Worm (Caenorhabditis elegans): ENCODE results near the gene unc-82.

unc-82 gene

DNA sequence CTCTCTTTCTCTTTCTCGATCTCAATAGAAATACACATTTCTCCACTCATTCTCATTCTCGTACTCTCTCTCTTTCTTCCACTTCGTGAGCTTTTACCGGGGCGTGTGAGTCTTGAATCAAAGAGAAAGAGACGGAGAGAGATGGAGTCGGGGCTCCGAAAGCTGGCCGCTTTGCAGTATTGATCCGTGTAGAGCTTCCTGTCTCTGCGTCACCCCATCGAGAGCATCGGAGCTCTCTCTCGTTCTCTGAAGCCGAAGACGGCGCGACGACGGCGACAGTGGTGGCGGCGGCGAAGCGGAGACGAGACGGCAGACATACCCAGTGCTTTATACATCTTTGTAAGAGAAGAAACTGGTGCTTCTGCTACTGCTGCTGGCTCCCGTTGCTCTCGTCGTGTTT is 22.2 kb upstream of the unc-82 start (continued):
- TF ChIP-seq K12H6.12 (tag; optimal IDR thresholded peaks at IDR 0.05) = peak; percentile 89
- TF ChIP-seq T26A5.8 (tag; optimal IDR thresholded peaks at IDR 0.05) = no peak
- peak; percentile 73 for TF ChIP-seq rcor-1 (GFP tag; IDR thresholded peaks at IDR 0.05)
- no peak for TF ChIP-seq Y56A3A.18 (GFP tag; IDR thresholded peaks at IDR 0.05)
- TF ChIP-seq attf-6 (GFP tag; IDR thresholded peaks at IDR 0.05) = no peak
- TF ChIP-seq mxl-1 (tag; optimal IDR thresholded peaks at IDR 0.05) = no peak
- no peak for TF ChIP-seq egl-44 (GFP tag; IDR thresholded peaks at IDR 0.05)
- no peak for TF ChIP-seq rec-8 (tag; optimal IDR thresholded peaks at IDR 0.05)
- no peak for TF ChIP-seq him-1 (tag; optimal IDR thresholded peaks at IDR 0.05)
- TF ChIP-seq snpc-3.4 (tag; optimal IDR thresholded peaks at IDR 0.05) = no peak
- TF ChIP-seq sptf-2 (GFP tag; optimal IDR thresholded peaks at IDR 0.05) = no peak
- no peak for TF ChIP-seq F57C9.4 (tag; optimal IDR thresholded peaks at IDR 0.05)
- TF ChIP-seq lin-35 (GFP tag; optimal IDR thresholded peaks at IDR 0.05) = peak in 1 of 3 experiments; percentile 45
- TF ChIP-seq xnd-1 (tag; optimal IDR thresholded peaks at IDR 0.05) = no peak
- TF ChIP-seq Y67H2A.10 (GFP tag; conservative IDR thresholded peaks at IDR 0.05) = no peak
- no peak for TF ChIP-seq ztf-25 (GFP tag; IDR thresholded peaks at IDR 0.05)
- peak; percentile 51; the same call in 1 of the 2 replicates for TF ChIP-seq hmg-1.2 (GFP tag; IDR thresholded peaks at IDR 0.05)
- peak; percentile 73 for TF ChIP-seq nfyb-1 (GFP tag; IDR thresholded peaks at IDR 0.05)
- no peak for TF ChIP-seq lin-26 (GFP tag; IDR thresholded peaks at IDR 0.05)
- peak; percentile 58 for TF ChIP-seq ceh-27 (GFP tag; optimal IDR thresholded peaks at IDR 0.05)
- TF ChIP-seq bed-1 (GFP tag; IDR thresholded peaks at IDR 0.05) = no peak
- TF ChIP-seq ceh-40 (GFP tag; IDR thresholded peaks at IDR 0.05) = no peak

DNA sequence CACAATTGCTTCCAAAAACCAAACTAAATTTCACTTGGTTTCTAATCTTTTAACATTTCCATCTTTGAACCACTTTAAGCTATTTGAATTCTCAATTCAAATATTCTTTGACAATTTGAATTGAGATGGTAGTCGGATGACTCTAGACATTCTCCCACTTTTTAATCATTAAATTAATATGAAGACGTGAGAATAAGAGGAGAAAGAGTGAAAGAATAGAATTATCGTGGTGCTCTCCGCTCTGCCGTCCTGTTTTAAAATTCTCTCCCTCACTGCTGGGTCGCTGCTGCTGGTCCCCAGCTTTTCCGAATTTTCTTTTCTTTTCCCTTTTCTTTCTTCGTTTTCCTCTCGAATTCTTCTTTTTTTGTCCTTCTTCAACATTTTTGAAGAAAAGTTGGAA is 20.9 kb upstream of the unc-82 start:
- TF ChIP-seq ama-1 (optimal IDR thresholded peaks at IDR 0.05) (no peak), ama-1 (GFP tag; optimal IDR thresholded peaks at IDR 0.05) (no peak), B0019.2 (GFP tag; conservative IDR thresholded peaks at IDR 0.05) (no peak), hmg-1.2 (GFP tag; IDR thresholded peaks at IDR 0.05) (no peak), ztf-22 (GFP tag; optimal IDR thresholded peaks at IDR 0.05) (no peak), hsf-1 (GFP tag; IDR thresholded peaks at IDR 0.05) (no peak), F10E7.11 (tag; optimal IDR thresholded peaks at IDR 0.05) (no peak), ccch-3 (GFP tag; optimal IDR thresholded peaks at IDR 0.05) (no peak), Y56A3A.18 (GFP tag; IDR thresholded peaks at IDR 0.05) (no peak), cebp-2 (GFP tag; IDR thresholded peaks at IDR 0.05) (no peak), mes-4 (tag; optimal IDR thresholded peaks at IDR 0.05) (no peak), B0261.1 (tag; optimal IDR thresholded peaks at IDR 0.05) (no peak)

DNA sequence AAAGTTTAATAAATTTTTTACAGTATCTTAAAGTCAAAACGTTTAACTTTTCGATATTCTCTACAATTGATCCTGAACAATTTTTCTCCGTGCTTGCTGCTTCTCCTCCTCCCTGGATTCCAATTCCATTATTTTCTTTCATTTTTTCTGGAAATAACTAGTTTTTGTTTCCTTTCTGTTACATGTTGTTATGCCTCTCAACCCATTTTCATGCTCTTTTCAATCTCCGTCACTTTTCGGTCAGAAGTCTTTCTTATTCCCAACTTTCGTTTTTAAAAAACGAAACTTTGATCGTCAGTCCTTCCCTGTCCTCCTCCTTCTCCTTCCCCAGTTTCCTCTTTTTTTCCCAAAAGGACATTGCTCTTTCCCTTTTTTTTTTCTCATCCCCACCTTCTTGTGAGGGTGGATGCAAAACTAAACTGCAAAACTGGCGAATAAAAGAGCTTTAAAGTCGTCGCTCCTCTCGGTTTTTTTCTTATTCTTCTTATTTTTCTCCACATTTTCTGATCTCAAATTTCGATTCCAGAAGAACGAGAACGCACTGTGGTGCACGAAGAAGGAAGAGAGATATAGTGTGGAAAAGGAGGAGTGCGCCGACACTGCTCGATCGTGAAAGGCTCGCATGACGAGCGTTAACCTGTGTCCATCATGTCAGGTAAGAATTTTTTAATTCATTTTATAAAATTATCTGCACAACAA is 19.2 kb upstream of the unc-82 start, which contains the start of the genes C48A7.16 and egl-19:
Gene C48A7.16, plus strand, starts transcription at position 544 of the 699 bp plus-strand sequence.
Gene egl-19, plus strand, starts transcription at position 649 of the 699 bp plus-strand sequence.
- no peak for TF ChIP-seq ztf-26 (tag; optimal IDR thresholded peaks at IDR 0.05)
- no peak for TF ChIP-seq nhr-179 (tag; optimal IDR thresholded peaks at IDR 0.05)
- no peak for TF ChIP-seq F55B11.4 (tag; optimal IDR thresholded peaks at IDR 0.05; ENCODE audit: borderline replicate concordance, insufficient read depth)
- no peak for TF ChIP-seq lin-35 (GFP tag; optimal IDR thresholded peaks at IDR 0.05)
- TF ChIP-seq madf-6 (GFP tag; IDR thresholded peaks at IDR 0.05) = no peak
- no peak for TF ChIP-seq F49E8.2 (tag; optimal IDR thresholded peaks at IDR 0.05; ENCODE audit: insufficient read depth)
- TF ChIP-seq chd-7 (tag; optimal IDR thresholded peaks at IDR 0.05) = no peak
- TF ChIP-seq ceh-40 (GFP tag; IDR thresholded peaks at IDR 0.05) = no peak
- TF ChIP-seq Y79H2A.3 (GFP tag; conservative IDR thresholded peaks at IDR 0.05) = no peak
- no peak for TF ChIP-seq lin-54 (GFP tag; optimal IDR thresholded peaks at IDR 0.05)
- TF ChIP-seq lsl-1 (GFP tag; optimal IDR thresholded peaks at IDR 0.05) = no peak
- TF ChIP-seq mel-28 (tag; optimal IDR thresholded peaks at IDR 0.05; ENCODE audit: borderline replicate concordance) = no peak
- no peak for TF ChIP-seq dox-1 (GFP tag; IDR thresholded peaks at IDR 0.05)
- no peak for TF ChIP-seq F57C9.4 (tag; optimal IDR thresholded peaks at IDR 0.05)
- no peak for TF ChIP-seq tbp1 (GFP tag; optimal IDR thresholded peaks at IDR 0.05)
- TF ChIP-seq mxl-1 (tag; optimal IDR thresholded peaks at IDR 0.05) = no peak
- no peak for TF ChIP-seq K12H6.12 (tag; optimal IDR thresholded peaks at IDR 0.05)
- no peak for TF ChIP-seq nfyb-1 (GFP tag; IDR thresholded peaks at IDR 0.05)
- no peak for TF ChIP-seq nhr-120 (GFP tag; IDR thresholded peaks at IDR 0.05)
- TF ChIP-seq egl-18 (GFP tag; IDR thresholded peaks at IDR 0.05) = no peak

Data from whole organism, young adult.